Worm (Caenorhabditis elegans) whole organism, L4 larva: ENCODE measurements around the gene phyh-1.

Experiments
- F10B5.3 ChIP-seq: sonication (generic microtip); optimal IDR thresholded peaks from 2 replicates; lab custom pipeline; 2016; ENCODE audit warnings: mild to moderate bottlenecking, missing genetic modification characterization, missing compliant biosample characterization
- F26F4.8 ChIP-seq: fragments of 200-800 bp; sonication (Bioruptor generic); conservative IDR thresholded peaks from 2 replicates; pipeline ENCODE4 v1.3.6; 2022; ENCODE audit warnings: missing genetic modification characterization, missing compliant biosample characterization
- F37D6.2 ChIP-seq: sonication (generic microtip); optimal IDR thresholded peaks from 2 replicates; lab custom pipeline; 2016; ENCODE audit warnings: mild to moderate bottlenecking, missing genetic modification characterization, missing compliant biosample characterization
- F44E2.7 ChIP-seq: fragments of 200-800 bp; sonication (Bioruptor generic); IDR thresholded peaks from 2 replicates; pipeline ENCODE4 v2.1.2; 2022; ENCODE audit warnings: missing genetic modification characterization, missing compliant biosample characterization
- R02D3.7 ChIP-seq: fragments of 150-350 bp; sonication (generic microtip); optimal IDR thresholded peaks from 3 replicates; lab custom pipeline; 2014; ENCODE audit warnings: missing biosample characterization, missing genetic modification characterization
- T20F7.1 ChIP-seq: fragments of 200-800 bp; sonication (Bioruptor generic); optimal IDR thresholded peaks from 2 replicates; lab custom pipeline; 2018; ENCODE audit warnings: mild to moderate bottlenecking, missing genetic modification characterization, missing compliant biosample characterization
- Y75B8A.6 ChIP-seq: fragments of 200-800 bp; sonication (Bioruptor generic); IDR thresholded peaks from 2 replicates; pipeline ENCODE4 v1.3.6; 2022; ENCODE audit warnings: missing genetic modification reagents, missing genetic modification characterization, missing compliant biosample characterization
- aly-2 ChIP-seq: sonication (generic microtip); optimal IDR thresholded peaks from 2 replicates; lab custom pipeline; 2018; ENCODE audit warnings: missing biosample characterization, missing genetic modification characterization
- ama-1 ChIP-seq: fragments of 150-350 bp; optimal IDR thresholded peaks from 2 replicates; lab custom pipeline; 2014; ENCODE audit warnings: inconsistent platforms, mixed read lengths
- ceh-28 ChIP-seq: fragments of 150-350 bp; optimal IDR thresholded peaks from 2 replicates; lab custom pipeline; 2014; ENCODE audit warnings: missing biosample characterization, missing genetic modification reagents, missing genetic modification characterization
- ceh-62 ChIP-seq: sonication (generic microtip); optimal IDR thresholded peaks from 2 replicates; lab custom pipeline; 2017; ENCODE audit warnings: missing biosample characterization, missing genetic modification characterization
- ctbp-1 ChIP-seq: fragments of 200-800 bp; sonication (Bioruptor generic); IDR thresholded peaks from 2 replicates; pipeline ENCODE4 v1.3.6; 2022; ENCODE audit warnings: missing genetic modification reagents, missing genetic modification characterization, missing compliant biosample characterization
- daf-19 ChIP-seq: fragments of 200-800 bp; sonication (Bioruptor generic); conservative IDR thresholded peaks from 2 replicates; pipeline ENCODE4 v1.3.6; 2022; ENCODE audit warnings: missing genetic modification characterization, missing compliant biosample characterization
- daf-8 ChIP-seq: fragments of 200-800 bp; sonication (Bioruptor generic); IDR thresholded peaks from 2 replicates; pipeline ENCODE4 v1.3.6; 2022; ENCODE audit warnings: missing genetic modification characterization, missing compliant biosample characterization
- dmd-6 ChIP-seq: fragments of 200-800 bp; sonication (Bioruptor generic); IDR thresholded peaks from 2 replicates; pipeline ENCODE4 v1.3.6; 2022; ENCODE audit warnings: missing genetic modification reagents, missing genetic modification characterization, missing compliant biosample characterization
- dpl-1 ChIP-seq: fragments of 150-350 bp; optimal IDR thresholded peaks from 2 replicates; lab custom pipeline; 2014; ENCODE audit warnings: missing biosample characterization, missing genetic modification reagents, missing genetic modification characterization
- duxl-1 ChIP-seq: sonication (generic microtip); optimal IDR thresholded peaks from 2 replicates; lab custom pipeline; 2016; ENCODE audit warnings: mild to moderate bottlenecking, missing genetic modification characterization, moderate library complexity, missing compliant biosample characterization; ENCODE audit not compliant: poor library complexity
- egl-27 ChIP-seq: sonication (generic microtip); optimal IDR thresholded peaks from 3 replicates; lab custom pipeline; 2017; ENCODE audit warnings: missing biosample characterization, missing genetic modification reagents, missing genetic modification characterization
- fos-1 ChIP-seq: fragments of 150-350 bp; optimal IDR thresholded peaks from 2 replicates; lab custom pipeline; 2014; ENCODE audit warnings: missing biosample characterization, missing genetic modification characterization
- gei-8 ChIP-seq: fragments of 200-800 bp; sonication (Bioruptor generic); optimal IDR thresholded peaks from 2 replicates; lab custom pipeline; 2018; ENCODE audit warnings: mild to moderate bottlenecking, missing genetic modification characterization, missing compliant biosample characterization
- hlh-11 ChIP-seq: fragments of 200-800 bp; sonication (Bioruptor generic); optimal IDR thresholded peaks from 2 replicates; lab custom pipeline; 2018; ENCODE audit warnings: mild to moderate bottlenecking, missing genetic modification characterization, missing compliant biosample characterization
- hlh-30 ChIP-seq: sonication (generic microtip); optimal IDR thresholded peaks from 2 replicates; lab custom pipeline; 2017; ENCODE audit warnings: antibody characterized with exemption, mild to moderate bottlenecking, missing genetic modification characterization, missing compliant biosample characterization; ENCODE audit not compliant: insufficient read depth
- jun-1 ChIP-seq: fragments of 150-350 bp; optimal IDR thresholded peaks from 2 replicates; lab custom pipeline; 2014; ENCODE audit warnings: missing biosample characterization, missing genetic modification reagents, missing genetic modification characterization
- lin-13 ChIP-seq: fragments of 150-350 bp; optimal IDR thresholded peaks from 2 replicates; lab custom pipeline; 2014; ENCODE audit warnings: missing biosample characterization, missing genetic modification reagents, missing genetic modification characterization
- lin-39 ChIP-seq: fragments of 150-350 bp; optimal IDR thresholded peaks from 2 replicates; lab custom pipeline; 2014; ENCODE audit warnings: missing biosample characterization, missing genetic modification reagents, missing genetic modification characterization
- lir-3 ChIP-seq: sonication (generic microtip); optimal IDR thresholded peaks from 2 replicates; lab custom pipeline; 2016; ENCODE audit warnings: mild to moderate bottlenecking, missing genetic modification characterization, missing compliant biosample characterization
- madf-9 ChIP-seq: fragments of 200-800 bp; sonication (Bioruptor generic); conservative IDR thresholded peaks from 2 replicates; pipeline ENCODE4 v1.3.6; 2022; ENCODE audit warnings: missing genetic modification reagents, missing genetic modification characterization, missing compliant biosample characterization
- mdt-29 ChIP-seq: fragments of 200-800 bp; sonication (Bioruptor generic); IDR thresholded peaks from 2 replicates; pipeline ENCODE4 v1.3.6; 2022; ENCODE audit warnings: missing genetic modification reagents, missing genetic modification characterization, missing compliant biosample characterization
- mep-1 ChIP-seq: fragments of 150-350 bp; sonication (generic microtip); optimal IDR thresholded peaks from 3 replicates; lab custom pipeline; 2014; ENCODE audit warnings: missing biosample characterization, missing genetic modification characterization
- mes-2 ChIP-seq: sonication (generic microtip); optimal IDR thresholded peaks from 2 replicates; lab custom pipeline; 2016; ENCODE audit warnings: missing genotype, mild to moderate bottlenecking, missing genetic modification characterization, missing compliant biosample characterization; ENCODE audit not compliant: poor library complexity, severe bottlenecking
- nhr-10 ChIP-seq: fragments of 150-350 bp; optimal IDR thresholded peaks from 2 replicates; lab custom pipeline; 2014; ENCODE audit warnings: missing biosample characterization, missing genetic modification characterization
- nhr-102 ChIP-seq: sonication (generic microtip); optimal IDR thresholded peaks from 2 replicates; lab custom pipeline; 2016; ENCODE audit warnings: mild to moderate bottlenecking, missing genetic modification characterization, moderate library complexity, missing compliant biosample characterization
- nhr-11 ChIP-seq: fragments of 150-350 bp; optimal IDR thresholded peaks from 2 replicates; lab custom pipeline; 2014; ENCODE audit warnings: missing biosample characterization, missing genetic modification characterization
- nhr-28 ChIP-seq: fragments of 150-350 bp; optimal IDR thresholded peaks from 2 replicates; lab custom pipeline; 2014; ENCODE audit warnings: missing biosample characterization, missing genetic modification characterization
- nhr-41 ChIP-seq: fragments of 200-800 bp; sonication (Bioruptor generic); IDR thresholded peaks from 2 replicates; pipeline ENCODE4 v1.3.6; 2022; ENCODE audit warnings: missing genetic modification reagents, missing genetic modification characterization, missing compliant biosample characterization
- nhr-42 ChIP-seq: fragments of 200-800 bp; sonication (Bioruptor generic); IDR thresholded peaks from 2 replicates; pipeline ENCODE4 v1.3.6; 2022; ENCODE audit warnings: missing genetic modification characterization, missing compliant biosample characterization
- nhr-48 ChIP-seq: sonication (generic microtip); optimal IDR thresholded peaks from 2 replicates; lab custom pipeline; 2016; ENCODE audit warnings: mild to moderate bottlenecking, missing genetic modification characterization, missing compliant biosample characterization
- nhr-76 ChIP-seq: fragments of 150-350 bp; optimal IDR thresholded peaks from 2 replicates; lab custom pipeline; 2014; ENCODE audit warnings: missing biosample characterization, missing genetic modification characterization
- pqm-1 ChIP-seq: sonication (generic microtip); optimal IDR thresholded peaks from 2 replicates; lab custom pipeline; 2017; ENCODE audit warnings: missing biosample characterization, missing genetic modification characterization
- rbr-2 ChIP-seq: sonication (generic microtip); optimal IDR thresholded peaks from 2 replicates; lab custom pipeline; 2016; ENCODE audit warnings: missing genotype, missing genetic modification characterization, missing compliant biosample characterization
- sdz-12 ChIP-seq: fragments of 200-800 bp; sonication (Bioruptor generic); optimal IDR thresholded peaks from 2 replicates; lab custom pipeline; 2018; ENCODE audit warnings: mild to moderate bottlenecking, missing genetic modification characterization, missing compliant biosample characterization
- set-16 ChIP-seq: fragments of 200-800 bp; sonication (Bioruptor generic); IDR thresholded peaks from 2 replicates; pipeline ENCODE4 v1.3.6; 2022; ENCODE audit warnings: missing genetic modification reagents, missing genetic modification characterization, missing compliant biosample characterization
- spr-3 ChIP-seq: fragments of 200-800 bp; sonication (Bioruptor generic); optimal IDR thresholded peaks from 2 replicates; lab custom pipeline; 2018; ENCODE audit warnings: mild to moderate bottlenecking, missing genetic modification characterization, missing compliant biosample characterization
- tag-97 ChIP-seq: fragments of 200-800 bp; sonication (Bioruptor generic); IDR thresholded peaks from 2 replicates; pipeline ENCODE4 v1.3.6; 2022; ENCODE audit warnings: missing genetic modification characterization, missing compliant biosample characterization
- unc-39 ChIP-seq: sonication (generic microtip); optimal IDR thresholded peaks from 2 replicates; lab custom pipeline; 2017; ENCODE audit warnings: missing biosample characterization, missing genetic modification characterization
- vab-7 ChIP-seq: fragments of 200-800 bp; sonication (Bioruptor generic); IDR thresholded peaks from 2 replicates; pipeline ENCODE4 v1.3.6; 2022; ENCODE audit warnings: missing genetic modification reagents, missing genetic modification characterization, missing compliant biosample characterization
- zfp-3 ChIP-seq: fragments of 200-800 bp; sonication (Bioruptor generic); conservative IDR thresholded peaks from 2 replicates; pipeline ENCODE4 v1.3.6; 2022; ENCODE audit warnings: missing genetic modification reagents, missing genetic modification characterization, missing compliant biosample characterization
- ztf-11 ChIP-seq: fragments of 150-350 bp; optimal IDR thresholded peaks from 2 replicates; lab custom pipeline; 2014; ENCODE audit warnings: missing biosample characterization, missing genetic modification characterization

Gene phyh-1

ce11 chrIV:17281060-17282021, 22.1 kb upstream of the phyh-1 start (continued):
- TF ChIP-seq F10B5.3 (peak; percentile 40), nhr-42 (GFP tag; lab: Robert Waterston, UW) (no peak), mep-1 (tag; lab: Kevin White, UChicago) (peak; percentile 89), nhr-28 (tag; lab: Kevin White, UChicago) (no peak), Y75B8A.6 (GFP tag; lab: Robert Waterston, UW) (peak; percentile 89), R02D3.7 (no peak), pqm-1 (tag; lab: Kevin White, UChicago) (no peak), nhr-11 (tag; lab: Kevin White, UChicago) (peak; percentile 38), sdz-12 (GFP tag; lab: Kevin White, UChicago) (peak; percentile 4)

- no peak for TF ChIP-seq ctbp-1 (GFP tag; lab: Robert Waterston, UW)
- peak; percentile 17 for TF ChIP-seq rbr-2 (tag; lab: Kevin White, UChicago)
- TF ChIP-seq mdt-29 (GFP tag; lab: Robert Waterston, UW), result no peak
- no peak for TF ChIP-seq tag-97
- TF ChIP-seq unc-39 (tag; lab: Kevin White, UChicago), result no peak
- TF ChIP-seq duxl-1, result no peak
- TF ChIP-seq lin-13 (GFP tag; lab: Kevin White, UChicago), result no peak
- TF ChIP-seq ztf-11 (tag; lab: Kevin White, UChicago), result no peak
- TF ChIP-seq aly-2 (tag; lab: Kevin White, UChicago), result no peak
- TF ChIP-seq nhr-10 (tag; lab: Kevin White, UChicago), result no peak
- no peak for TF ChIP-seq F44E2.7 (GFP tag; lab: Robert Waterston, UW)
- no peak for TF ChIP-seq egl-27 (tag; lab: Kevin White, UChicago)
- no peak for TF ChIP-seq daf-8 (GFP tag; lab: Robert Waterston, UW)
- peak; percentile 22 for TF ChIP-seq mes-2
- TF ChIP-seq hlh-11, result no peak
- no peak for TF ChIP-seq nhr-102
- TF ChIP-seq dmd-6, result peak; percentile 13; the same call in 1 of the 2 replicates
- no peak for TF ChIP-seq nhr-28 (tag; lab: Kevin White, UChicago)
- no peak for TF ChIP-seq fos-1 (tag; lab: Kevin White, UChicago)
- no peak for TF ChIP-seq mep-1 (tag; lab: Kevin White, UChicago)
- no peak for TF ChIP-seq nhr-76 (tag; lab: Kevin White, UChicago)
- TF ChIP-seq Y75B8A.6 (GFP tag; lab: Robert Waterston, UW), result no peak
- no peak for TF ChIP-seq jun-1 (tag; lab: Kevin White, UChicago)
- TF ChIP-seq F26F4.8 (GFP tag; lab: Robert Waterston, UW), result 0 out of 2 replicates have a peak, but pooled peaks have one; percentile 5
- peak; percentile 75 for TF ChIP-seq ama-1
- TF ChIP-seq T20F7.1 (GFP tag; lab: Kevin White, UChicago), result no peak
- TF ChIP-seq nhr-41 (GFP tag; lab: Robert Waterston, UW), result no peak
- no peak for TF ChIP-seq zfp-3 (GFP tag; lab: Robert Waterston, UW)
- TF ChIP-seq hlh-30 (tag; lab: Kevin White, UChicago), result peak; percentile 1
- no peak for TF ChIP-seq gei-8 (GFP tag; lab: Kevin White, UChicago)
- no peak for TF ChIP-seq lin-39 (tag; lab: Kevin White, UChicago)
- TF ChIP-seq set-16, result no peak; the same call in 1 of the 2 replicates
- TF ChIP-seq ceh-62 (tag; lab: Kevin White, UChicago), result no peak
- no peak for TF ChIP-seq F37D6.2 (tag; lab: Kevin White, UChicago)
- 0 out of 2 replicates have a peak, but pooled peaks have one; percentile 6 for TF ChIP-seq daf-19 (GFP tag; lab: Robert Waterston, UW)
- TF ChIP-seq lir-3 (tag; lab: Kevin White, UChicago), result no peak
- no peak for TF ChIP-seq madf-9 (GFP tag; lab: Robert Waterston, UW)
- no peak for TF ChIP-seq vab-7 (GFP tag; lab: Robert Waterston, UW)
- no peak for TF ChIP-seq nhr-48
- no peak for TF ChIP-seq spr-3 (GFP tag; lab: Kevin White, UChicago)
- no peak for TF ChIP-seq dpl-1
- TF ChIP-seq ceh-28 (tag; lab: Kevin White, UChicago), result no peak
Observed at ce11 chrIV:17280441-17280939, 21.3 kb upstream of the phyh-1 start.
